Fruit fly (Drosophila melanogaster): Measurements from ENCODE around the gene Grl65a.

Gene Grl65a

dm6 chr3L:6667716-6668115, at the start of gene Grl65a:
Grl65a (minus strand) TSS chr3L:6667816.
- TF ChIP-seq Dll (optimal IDR thresholded peaks at IDR 0.05) (no peak), EcR (GFP tag; optimal IDR thresholded peaks at IDR 0.05) (no peak), CG8478 (optimal IDR thresholded peaks at IDR 0.05) (no peak), usp (GFP tag; optimal IDR thresholded peaks at IDR 0.05) (no peak), pan (optimal IDR thresholded peaks at IDR 0.05) (no peak), psq (optimal IDR thresholded peaks at IDR 0.05) (no peak)

DNA sequence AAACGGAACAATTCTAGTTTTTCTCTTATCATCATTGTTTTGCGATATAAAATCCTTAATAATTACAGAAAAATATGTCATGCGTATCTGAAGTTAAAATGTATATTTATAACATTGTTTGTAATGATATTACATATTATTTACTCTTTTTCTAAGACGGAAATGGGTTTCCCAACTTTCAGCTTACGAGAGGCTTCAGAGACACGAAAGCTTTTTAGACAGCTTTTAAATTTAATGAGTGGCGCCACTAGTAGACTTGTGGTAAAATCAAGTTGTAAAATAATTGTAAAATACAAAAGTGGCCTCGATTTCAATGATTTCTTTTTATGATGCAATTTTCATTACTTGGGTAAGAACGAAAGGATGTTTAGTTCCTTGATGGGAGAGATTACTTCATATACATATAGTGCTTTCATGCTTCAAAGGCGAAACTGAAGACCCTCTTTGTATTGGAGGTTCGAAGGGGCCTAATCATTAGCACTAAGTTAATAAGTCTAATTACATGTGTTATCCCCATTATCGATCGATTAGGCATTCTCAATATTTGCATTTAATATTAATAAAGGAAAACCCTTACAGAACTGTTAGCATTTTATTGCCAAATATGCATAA, 41.5 kb upstream of the Grl65a start:
- TF ChIP-seq Dll (optimal IDR thresholded peaks at IDR 0.05) (no peak), psq (optimal IDR thresholded peaks at IDR 0.05) (no peak), usp (GFP tag; optimal IDR thresholded peaks at IDR 0.05) (no peak), pan (optimal IDR thresholded peaks at IDR 0.05) (no peak), CG8478 (optimal IDR thresholded peaks at IDR 0.05) (no peak), EcR (GFP tag; optimal IDR thresholded peaks at IDR 0.05) (no peak)

dm6 chr3L:6706723-6707591, 39.3 kb upstream of the Grl65a start:
- TF ChIP-seq Dll (optimal IDR thresholded peaks at IDR 0.05) (no peak), usp (GFP tag; optimal IDR thresholded peaks at IDR 0.05) (no peak), pan (optimal IDR thresholded peaks at IDR 0.05) (no peak), EcR (GFP tag; optimal IDR thresholded peaks at IDR 0.05) (no peak), CG8478 (optimal IDR thresholded peaks at IDR 0.05) (no peak), psq (optimal IDR thresholded peaks at IDR 0.05) (no peak)

DNA sequence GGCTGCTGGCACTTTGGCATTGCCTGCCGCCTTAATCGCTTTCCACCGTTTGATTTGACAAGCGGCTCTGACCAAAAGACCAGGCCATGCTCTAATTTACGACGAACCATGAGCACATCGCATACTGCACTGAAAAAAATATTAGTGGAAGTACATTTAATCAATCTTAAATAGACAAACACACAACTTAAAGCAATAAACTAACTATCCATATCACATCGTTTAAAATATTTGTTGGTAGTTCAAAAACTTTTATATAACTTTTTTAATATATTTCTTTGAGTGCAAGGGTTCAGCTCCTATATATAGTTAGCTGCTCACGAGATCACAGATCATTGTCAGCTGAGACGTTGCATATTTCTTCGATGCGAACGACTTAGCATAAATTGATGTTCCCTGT, 38.2 kb upstream of the Grl65a start:
- TF ChIP-seq usp (GFP tag; optimal IDR thresholded peaks at IDR 0.05), result no peak
- TF ChIP-seq pan (optimal IDR thresholded peaks at IDR 0.05), result no peak
- no peak for TF ChIP-seq psq (optimal IDR thresholded peaks at IDR 0.05)
- no peak for TF ChIP-seq EcR (GFP tag; optimal IDR thresholded peaks at IDR 0.05)
- no peak for TF ChIP-seq CG8478 (optimal IDR thresholded peaks at IDR 0.05)
- TF ChIP-seq Dll (optimal IDR thresholded peaks at IDR 0.05), result no peak

dm6 chr3L:6704468-6705056, 36.9 kb upstream of the Grl65a start, which contains the start of gene CG8519:
CG8519 (plus strand) TSS chr3L:6704860.
- TF ChIP-seq pan (optimal IDR thresholded peaks at IDR 0.05) (no peak), CG8478 (optimal IDR thresholded peaks at IDR 0.05) (no peak), usp (GFP tag; optimal IDR thresholded peaks at IDR 0.05) (no peak), psq (optimal IDR thresholded peaks at IDR 0.05) (no peak), Dll (optimal IDR thresholded peaks at IDR 0.05) (no peak), EcR (GFP tag; optimal IDR thresholded peaks at IDR 0.05) (no peak)

dm6 chr3L:6703368-6703807, 35.8 kb upstream of the Grl65a start, which contains the start of gene SP1173:
SP1173 (minus strand) TSS chr3L:6703521.
- TF ChIP-seq usp (GFP tag; optimal IDR thresholded peaks at IDR 0.05), result no peak

DNA sequence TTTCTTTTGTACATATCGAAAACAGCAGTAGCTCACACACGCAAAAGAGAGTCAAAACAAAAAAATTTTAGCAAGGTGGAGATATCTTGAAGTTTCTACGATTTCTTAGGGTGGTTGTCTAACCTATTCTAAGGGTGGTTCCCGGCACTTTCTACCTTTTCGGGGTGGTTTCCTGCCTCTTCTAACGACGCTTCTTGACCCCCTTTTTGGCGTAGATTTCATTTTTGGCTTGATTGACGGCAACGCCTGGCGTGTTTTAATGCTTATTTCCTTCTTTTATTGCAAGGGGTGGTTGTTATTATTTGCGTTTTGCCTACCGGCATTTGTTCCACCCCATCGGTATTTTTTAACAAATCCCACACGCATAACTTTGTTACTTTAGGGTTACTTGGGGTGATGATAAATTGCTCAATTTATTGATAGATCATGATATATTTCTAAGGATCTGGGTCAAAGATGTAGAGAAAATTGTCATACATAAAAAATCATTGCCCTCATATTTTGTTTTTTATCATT, 33.4 kb upstream of the Grl65a start:
- no peak for TF ChIP-seq CG8478 (optimal IDR thresholded peaks at IDR 0.05)
- TF ChIP-seq usp (GFP tag; optimal IDR thresholded peaks at IDR 0.05), result no peak
- TF ChIP-seq EcR (GFP tag; optimal IDR thresholded peaks at IDR 0.05), result no peak
- TF ChIP-seq Dll (optimal IDR thresholded peaks at IDR 0.05), result no peak
- no peak for TF ChIP-seq psq (optimal IDR thresholded peaks at IDR 0.05)
- TF ChIP-seq pan (optimal IDR thresholded peaks at IDR 0.05), result no peak

dm6 chr3L:6697353-6697752, 29.7 kb upstream of the Grl65a start:
- TF ChIP-seq Dll (optimal IDR thresholded peaks at IDR 0.05), result no peak
- no peak for TF ChIP-seq EcR (GFP tag; optimal IDR thresholded peaks at IDR 0.05)
- no peak for TF ChIP-seq pan (optimal IDR thresholded peaks at IDR 0.05)
- no peak for TF ChIP-seq usp (GFP tag; optimal IDR thresholded peaks at IDR 0.05)
- TF ChIP-seq psq (optimal IDR thresholded peaks at IDR 0.05), result no peak
- TF ChIP-seq CG8478 (optimal IDR thresholded peaks at IDR 0.05), result no peak

- TF ChIP-seq psq (optimal IDR thresholded peaks at IDR 0.05), result no peak
- no peak for TF ChIP-seq Dll (optimal IDR thresholded peaks at IDR 0.05)
- no peak for TF ChIP-seq usp (GFP tag; optimal IDR thresholded peaks at IDR 0.05)
- TF ChIP-seq EcR (GFP tag; optimal IDR thresholded peaks at IDR 0.05), result no peak
- no peak for TF ChIP-seq pan (optimal IDR thresholded peaks at IDR 0.05)
- no peak for TF ChIP-seq CG8478 (optimal IDR thresholded peaks at IDR 0.05)
Observed at dm6 chr3L:6694181-6694580, 26.6 kb upstream of the Grl65a start.

DNA sequence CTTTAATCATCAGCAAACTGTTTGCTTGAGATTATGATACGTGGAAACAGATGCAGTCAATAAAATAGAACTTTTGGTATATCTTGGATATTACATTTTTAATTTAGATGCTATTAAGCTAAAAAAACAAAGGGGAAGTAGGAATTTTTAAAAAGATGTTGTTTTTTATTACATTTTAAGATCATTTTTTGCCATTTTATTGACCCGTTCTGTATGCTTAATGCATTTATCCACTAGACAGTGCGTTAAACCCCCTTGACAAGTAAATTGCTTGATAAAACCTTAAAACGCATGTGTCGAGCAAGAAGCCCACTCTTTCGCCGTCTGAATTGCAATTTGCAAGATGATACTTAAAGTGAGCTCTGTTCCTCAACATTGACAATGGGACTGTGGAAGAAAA, 25.6 kb upstream of the Grl65a start:
- TF ChIP-seq pan (optimal IDR thresholded peaks at IDR 0.05) (no peak), psq (optimal IDR thresholded peaks at IDR 0.05) (no peak), EcR (GFP tag; optimal IDR thresholded peaks at IDR 0.05) (no peak), usp (GFP tag; optimal IDR thresholded peaks at IDR 0.05) (no peak), Dll (optimal IDR thresholded peaks at IDR 0.05) (no peak), CG8478 (optimal IDR thresholded peaks at IDR 0.05) (no peak)

dm6 chr3L:6688920-6689319, 21.3 kb upstream of the Grl65a start:
- TF ChIP-seq usp (GFP tag; optimal IDR thresholded peaks at IDR 0.05), result no peak
- no peak for TF ChIP-seq Dll (optimal IDR thresholded peaks at IDR 0.05)
- no peak for TF ChIP-seq CG8478 (optimal IDR thresholded peaks at IDR 0.05)
- TF ChIP-seq EcR (GFP tag; optimal IDR thresholded peaks at IDR 0.05), result no peak
- TF ChIP-seq psq (optimal IDR thresholded peaks at IDR 0.05), result no peak
- no peak for TF ChIP-seq pan (optimal IDR thresholded peaks at IDR 0.05)

dm6 chr3L:6665541-6665940, 2.1 kb downstream of the Grl65a start, which contains the start of gene eIF4E4:
eIF4E4 (minus strand) TSS chr3L:6665641.
- no peak for TF ChIP-seq Dll (optimal IDR thresholded peaks at IDR 0.05)
- no peak for TF ChIP-seq CG8478 (optimal IDR thresholded peaks at IDR 0.05)
- TF ChIP-seq pan (optimal IDR thresholded peaks at IDR 0.05), result no peak
- TF ChIP-seq EcR (GFP tag; optimal IDR thresholded peaks at IDR 0.05), result no peak
- TF ChIP-seq psq (optimal IDR thresholded peaks at IDR 0.05), result no peak
- no peak for TF ChIP-seq usp (GFP tag; optimal IDR thresholded peaks at IDR 0.05)

All from whole organism.